Worm (Caenorhabditis elegans) whole organism, L1 larva: ENCODE measurements around the gene F41C3.1.
A peak's percentile ranks its signal among the peaks of the same experiment; 100 is the strongest.

Experiments
- Y116A8C.19 ChIP-seq: sonication (generic microtip); optimal IDR thresholded peaks from 2 replicates; lab custom pipeline; 2016; ENCODE audit warnings: missing compliant biosample characterization, missing genetic modification characterization, borderline replicate concordance
- aha-1 ChIP-seq: fragments of 150-350 bp; optimal IDR thresholded peaks from 2 replicates; lab custom pipeline; 2014; ENCODE audit warnings: missing biosample characterization, missing genetic modification characterization
- ama-1 ChIP-seq: fragments of 150-350 bp; optimal IDR thresholded peaks from 2 replicates; lab custom pipeline; 2014
- blmp-1 ChIP-seq: fragments of 150-350 bp; optimal IDR thresholded peaks from 2 replicates; lab custom pipeline; 2014; ENCODE audit warnings: missing biosample characterization, missing genetic modification characterization
- ceh-82 ChIP-seq, 3 experiments: fragments of 150-350 bp in 1 of 3; sonication (generic microtip) in 2 of 3; optimal IDR thresholded peaks; 2 replicates each; lab custom pipeline; 2014 to 2017; ENCODE audit warnings: missing biosample characterization in 3 of 3, missing genetic modification characterization in 3 of 3
- ceh-88 ChIP-seq: fragments of 200-800 bp; sonication (Bioruptor generic); IDR thresholded peaks from 2 replicates; pipeline ENCODE4 v1.3.6; 2022; ENCODE audit warnings: missing genetic modification characterization, missing compliant biosample characterization
- ceh-90 ChIP-seq: sonication (generic microtip); optimal IDR thresholded peaks from 2 replicates; lab custom pipeline; 2016; ENCODE audit warnings: missing genetic modification characterization, missing compliant biosample characterization
- ces-1 ChIP-seq: fragments of 150-350 bp; optimal IDR thresholded peaks from 2 replicates; lab custom pipeline; 2014; ENCODE audit warnings: missing biosample characterization, missing genetic modification reagents, missing genetic modification characterization
- dpl-1 ChIP-seq, 3 experiments: fragments of 150-350 bp in 2 of 3; sonication (generic microtip) in 1 of 3; optimal IDR thresholded peaks; 2 replicates each; lab custom pipeline; 2014 to 2017; ENCODE audit warnings: missing biosample characterization in 3 of 3, missing genetic modification characterization in 3 of 3, missing genetic modification reagents in 3 of 3
- dsc-1 ChIP-seq: sonication (generic microtip); optimal IDR thresholded peaks from 2 replicates; lab custom pipeline; 2016; ENCODE audit warnings: mild to moderate bottlenecking, missing genetic modification characterization, missing compliant biosample characterization
- efl-1 ChIP-seq, 4 experiments: fragments of 150-350 bp; optimal IDR thresholded peaks in 3 of 4; peaks in 1 of 4; 1 replicate in 1 of 4; 2 replicates in 3 of 4; lab custom pipeline; 2014; ENCODE audit warnings: missing biosample characterization in 2 of 4, missing genetic modification characterization in 2 of 4, missing genetic modification reagents in 2 of 4
- efl-3 ChIP-seq: fragments of 200-800 bp; sonication (Bioruptor generic); optimal IDR thresholded peaks from 2 replicates; lab custom pipeline; 2018; ENCODE audit warnings: mild to moderate bottlenecking, missing genetic modification characterization, missing compliant biosample characterization
- egl-27 ChIP-seq, 2 experiments: fragments of 150-350 bp in 1 of 2; sonication (generic microtip); optimal IDR thresholded peaks; 3 replicates each; lab custom pipeline; 2017 to 2018; ENCODE audit warnings: missing biosample characterization in 2 of 2, missing genetic modification characterization in 2 of 2, missing genetic modification reagents in 2 of 2
- elt-3 ChIP-seq, 6 experiments: fragments of 150-350 bp in 1 of 6; sonication (generic microtip); optimal IDR thresholded peaks; 2 replicates each; lab custom pipeline; 2017 to 2018; ENCODE audit warnings: missing biosample characterization in 6 of 6, missing genetic modification characterization in 6 of 6, inconsistent platforms in 1 of 6
- fkh-10 ChIP-seq: sonication (generic microtip); optimal IDR thresholded peaks from 2 replicates; lab custom pipeline; 2017; ENCODE audit warnings: missing biosample characterization, missing genetic modification reagents, missing genetic modification characterization
- fkh-8 ChIP-seq: sonication (generic microtip); optimal IDR thresholded peaks from 2 replicates; lab custom pipeline; 2016; ENCODE audit warnings: mild to moderate bottlenecking, missing genetic modification characterization, missing compliant biosample characterization
- grh-1 ChIP-seq: fragments of 200-800 bp; sonication (Bioruptor generic); IDR thresholded peaks from 2 replicates; pipeline ENCODE4 v1.3.6; 2022; ENCODE audit warnings: missing genetic modification reagents, missing genetic modification characterization, missing compliant biosample characterization
- hlh-17 ChIP-seq: fragments of 200-800 bp; sonication (Bioruptor generic); optimal IDR thresholded peaks from 2 replicates; lab custom pipeline; 2018; ENCODE audit warnings: missing genetic modification characterization, mild to moderate bottlenecking, missing compliant biosample characterization, moderate library complexity, borderline replicate concordance
- hlh-4 ChIP-seq: sonication (generic microtip); optimal IDR thresholded peaks from 2 replicates; lab custom pipeline; 2016; ENCODE audit warnings: mild to moderate bottlenecking, missing genetic modification characterization, missing compliant biosample characterization
- irx-1 ChIP-seq: sonication (generic microtip); optimal IDR thresholded peaks from 2 replicates; lab custom pipeline; 2016; ENCODE audit warnings: missing genetic modification characterization, missing compliant biosample characterization
- jun-1 ChIP-seq: fragments of 150-350 bp; optimal IDR thresholded peaks from 2 replicates; lab custom pipeline; 2014; ENCODE audit warnings: missing biosample characterization, missing genetic modification reagents, missing genetic modification characterization
- lin-13 ChIP-seq: fragments of 150-350 bp; optimal IDR thresholded peaks from 2 replicates; lab custom pipeline; 2014; ENCODE audit warnings: missing biosample characterization, missing genetic modification reagents, missing genetic modification characterization
- lin-14 ChIP-seq: fragments of 200-800 bp; sonication (Bioruptor generic); optimal IDR thresholded peaks from 2 replicates; lab custom pipeline; 2018; ENCODE audit warnings: mild to moderate bottlenecking, missing genetic modification characterization, moderate library complexity, missing compliant biosample characterization
- lin-35 ChIP-seq, 2 experiments: fragments of 150-350 bp; optimal IDR thresholded peaks; 2 replicates each; lab custom pipeline; 2014; ENCODE audit warnings: missing biosample characterization in 2 of 2, missing genetic modification characterization in 2 of 2, missing genetic modification reagents in 2 of 2
- lsy-2 ChIP-seq, 2 experiments: fragments of 150-350 bp; optimal IDR thresholded peaks; 2 replicates each; lab custom pipeline; 2014; ENCODE audit warnings: missing biosample characterization in 2 of 2, missing genetic modification characterization in 2 of 2
- mef-2 ChIP-seq: fragments of 150-350 bp; optimal IDR thresholded peaks from 2 replicates; lab custom pipeline; 2014; ENCODE audit warnings: missing biosample characterization, missing genetic modification characterization
- mep-1 ChIP-seq: fragments of 150-350 bp; optimal IDR thresholded peaks from 2 replicates; lab custom pipeline; 2014; ENCODE audit warnings: missing biosample characterization, missing genetic modification characterization
- nhr-12 ChIP-seq: sonication (generic microtip); optimal IDR thresholded peaks from 2 replicates; lab custom pipeline; 2017; ENCODE audit warnings: missing biosample characterization, missing genetic modification characterization
- nhr-20 ChIP-seq: sonication (generic microtip); optimal IDR thresholded peaks from 2 replicates; lab custom pipeline; 2016; ENCODE audit warnings: mild to moderate bottlenecking, missing genetic modification characterization, missing compliant biosample characterization
- nhr-47 ChIP-seq: sonication (generic microtip); optimal IDR thresholded peaks from 2 replicates; lab custom pipeline; 2016; ENCODE audit warnings: mild to moderate bottlenecking, missing genetic modification characterization, moderate library complexity, missing compliant biosample characterization
- nhr-71 ChIP-seq: sonication (generic microtip); optimal IDR thresholded peaks from 2 replicates; lab custom pipeline; 2016; ENCODE audit warnings: mild to moderate bottlenecking, missing genetic modification characterization, moderate library complexity, missing compliant biosample characterization
- nhr-76 ChIP-seq: sonication (generic microtip); optimal IDR thresholded peaks from 2 replicates; lab custom pipeline; 2017; ENCODE audit warnings: missing biosample characterization, missing genetic modification characterization
- nhr-77 ChIP-seq: fragments of 150-350 bp; optimal IDR thresholded peaks from 2 replicates; lab custom pipeline; 2014; ENCODE audit warnings: missing biosample characterization, missing genetic modification characterization
- nhr-85 ChIP-seq: sonication (generic microtip); peaks from one replicate; lab custom pipeline; 2016; ENCODE audit warnings: missing genetic modification characterization, inconsistent platforms, missing compliant biosample characterization
- rnt-1 ChIP-seq: sonication (generic microtip); optimal IDR thresholded peaks from 2 replicates; lab custom pipeline; 2016; ENCODE audit warnings: mild to moderate bottlenecking, missing genetic modification characterization, moderate library complexity, missing compliant biosample characterization
- snpc-4 ChIP-seq: fragments of 150-350 bp; optimal IDR thresholded peaks from 2 replicates; lab custom pipeline; 2014; ENCODE audit warnings: missing biosample characterization, missing genetic modification characterization
- snu-23 ChIP-seq: sonication (generic microtip); optimal IDR thresholded peaks from 2 replicates; lab custom pipeline; 2016; ENCODE audit warnings: missing genetic modification characterization, missing compliant biosample characterization
- sox-4 ChIP-seq: sonication (generic microtip); optimal IDR thresholded peaks from 2 replicates; lab custom pipeline; 2016; ENCODE audit warnings: missing genetic modification characterization, missing compliant biosample characterization
- sptf-1 ChIP-seq: fragments of 150-350 bp; optimal IDR thresholded peaks from 2 replicates; lab custom pipeline; 2014; ENCODE audit warnings: missing biosample characterization, missing genetic modification characterization
- sup-37 ChIP-seq: fragments of 200-800 bp; sonication (Bioruptor generic); optimal IDR thresholded peaks from 2 replicates; lab custom pipeline; 2018; ENCODE audit warnings: mild to moderate bottlenecking, missing genetic modification characterization, missing compliant biosample characterization
- tbx-2 ChIP-seq: sonication (generic microtip); optimal IDR thresholded peaks from 2 replicates; lab custom pipeline; 2016; ENCODE audit warnings: missing genetic modification characterization, missing compliant biosample characterization
- unc-130 ChIP-seq: fragments of 150-350 bp; optimal IDR thresholded peaks from 2 replicates; lab custom pipeline; 2017; ENCODE audit warnings: missing biosample characterization, missing genetic modification characterization, inconsistent platforms
- xbp-1 ChIP-seq: sonication (generic microtip); optimal IDR thresholded peaks from 2 replicates; lab custom pipeline; 2016; ENCODE audit warnings: missing genetic modification characterization, missing compliant biosample characterization
- zag-1 ChIP-seq: fragments of 150-350 bp; optimal IDR thresholded peaks from 2 replicates; lab custom pipeline; 2014; ENCODE audit warnings: missing biosample characterization, missing genetic modification characterization

The F41C3.1 gene

DNA sequence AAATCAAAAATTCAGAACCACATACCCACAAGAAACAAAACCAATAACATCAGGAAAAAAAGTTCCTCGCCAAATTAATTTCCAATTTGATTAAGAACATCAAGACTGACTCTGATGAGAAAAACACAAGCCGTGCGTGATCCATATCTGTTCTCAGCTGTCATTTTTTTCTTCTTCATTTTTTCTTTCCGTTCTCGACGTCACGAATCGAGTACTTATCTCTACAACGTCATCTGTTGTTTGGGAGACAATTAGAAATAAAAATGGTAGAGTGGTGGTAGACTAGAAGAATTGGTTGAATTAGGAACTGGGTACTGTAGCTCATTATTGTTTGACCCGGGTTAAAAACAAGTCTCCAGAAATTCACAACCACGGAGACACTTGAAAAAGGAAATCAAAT is 8.9 kb downstream of the F41C3.1 start (continued):
- TF ChIP-seq snu-23 (GFP tag; lab: Kevin White, UChicago), result peak; percentile 9
- peak in 1 of 2 experiments; percentile 38 for TF ChIP-seq lsy-2 (tag; optimal IDR thresholded peaks at IDR 0.05; lab: Kevin White, UChicago)
- TF ChIP-seq lin-13 (GFP tag; lab: Kevin White, UChicago), result no peak

DNA sequence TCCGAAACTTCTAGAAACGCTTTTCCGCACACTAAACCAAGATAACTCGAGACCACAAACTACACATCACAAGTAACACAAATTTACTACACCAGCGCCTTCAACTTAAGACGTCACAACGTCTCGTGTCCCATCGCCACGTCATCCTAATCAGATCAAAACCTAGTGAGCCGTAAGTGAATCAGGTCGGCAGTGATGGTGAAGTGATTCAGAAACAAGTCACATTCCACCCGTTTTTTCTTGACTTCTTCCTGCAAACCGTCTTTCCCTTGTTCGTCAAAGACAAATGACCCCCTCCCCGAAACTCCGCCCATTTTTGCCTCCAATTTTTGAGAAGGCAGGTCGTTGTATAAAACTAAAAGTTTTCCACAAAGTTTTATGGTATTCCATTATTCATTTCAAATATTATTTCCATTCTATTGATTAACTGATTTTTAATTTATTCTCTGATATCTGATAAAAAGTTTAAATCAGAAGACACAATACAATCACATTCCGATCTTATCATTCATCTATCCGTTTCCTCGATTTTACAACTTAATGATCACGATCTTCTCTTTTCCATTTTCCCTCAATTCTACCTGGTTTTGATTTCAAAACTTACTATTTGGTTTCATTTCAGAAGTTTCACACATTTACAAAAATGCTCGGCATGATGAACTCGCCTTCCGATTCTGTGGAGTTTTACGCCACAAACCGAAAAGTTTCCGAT is 10.6 kb downstream of the F41C3.1 start, which contains the start of gene F26G1.2:
F26G1.2 (plus strand) TSS at position 508 of the 712 bp plus-strand sequence.
- TF ChIP-seq nhr-71 (tag; lab: Kevin White, UChicago) (peak; percentile 50), sptf-1 (no peak), ceh-90 (tag; lab: Kevin White, UChicago) (no peak), ama-1 (lab: Kevin White, UChicago) (no peak), blmp-1 (tag; lab: Kevin White, UChicago) (peak; percentile 51), nhr-47 (no peak), hlh-4 (tag; lab: Kevin White, UChicago) (no peak), ceh-88 (no peak), nhr-76 (no peak), nhr-85 (peak; percentile 84), egl-27 (tag; optimal IDR thresholded peaks at IDR 0.05; lab: Kevin White, UChicago) (no peak), Y116A8C.19 (tag; lab: Kevin White, UChicago) (no peak), ceh-82 (tag; optimal IDR thresholded peaks at IDR 0.05; lab: Kevin White, UChicago) (no peak), fkh-10 (GFP tag; lab: Kevin White, UChicago) (no peak), sox-4 (tag; lab: Kevin White, UChicago) (no peak), dpl-1 (GFP tag; optimal IDR thresholded peaks at IDR 0.05; lab: Kevin White, UChicago) (no peak), lin-14 (GFP tag; lab: Kevin White, UChicago) (peak; percentile 8), xbp-1 (tag; lab: Kevin White, UChicago) (peak; percentile 36), aha-1 (tag; lab: Kevin White, UChicago) (no peak), lin-35 (GFP tag; optimal IDR thresholded peaks at IDR 0.05; lab: Kevin White, UChicago) (peak in 1 of 2 experiments; percentile 32), dsc-1 (tag; lab: Kevin White, UChicago) (no peak), hlh-17 (GFP tag; lab: Kevin White, UChicago) (no peak), ces-1 (GFP tag; lab: Kevin White, UChicago) (no peak), grh-1 (GFP tag; lab: Robert Waterston, UW) (peak; percentile 25; the same call in 1 of the 2 replicates), lsy-2 (tag; optimal IDR thresholded peaks at IDR 0.05; lab: Kevin White, UChicago) (peak in 1 of 2 experiments; percentile 24), tbx-2 (no peak), mef-2 (tag; lab: Kevin White, UChicago) (no peak), efl-3 (no peak), mep-1 (tag; lab: Kevin White, UChicago) (no peak), snpc-4 (no peak), elt-3 (tag; optimal IDR thresholded peaks at IDR 0.05; lab: Kevin White, UChicago) (peak in 1 of 6 experiments; percentile 69), sup-37 (GFP tag; lab: Kevin White, UChicago) (no peak), fkh-8 (peak; percentile 32), nhr-20 (peak; percentile 53), jun-1 (tag; lab: Kevin White, UChicago) (no peak), efl-1 (optimal IDR thresholded peaks at IDR 0.05; lab: Kevin White, UChicago) (no peak), efl-1 (GFP tag; optimal IDR thresholded peaks at IDR 0.05 in 1 of 2; lab: Kevin White, UChicago) (peak in 1 of 2 experiments; percentile 90), snu-23 (GFP tag; lab: Kevin White, UChicago) (peak; percentile 11), nhr-12 (tag; lab: Kevin White, UChicago) (no peak), unc-130 (tag; lab: Kevin White, UChicago) (no peak), rnt-1 (no peak), irx-1 (tag; lab: Kevin White, UChicago) (no peak), zag-1 (tag; lab: Kevin White, UChicago) (no peak), nhr-77 (no peak)
